Fruit fly (Drosophila melanogaster) Kc167 (cell line): Measurements from ENCODE around the gene Rubicon.

Experiments used
- Myc ChIP-seq: fragments of >200 bp; optimal IDR thresholded peaks from 2 replicates; lab custom pipeline; 2017; ENCODE audit warnings: missing external identifiers
- Sin3A ChIP-seq: fragments of >200 bp; optimal IDR thresholded peaks from 2 replicates; lab custom pipeline; 2018; ENCODE audit warnings: missing external identifiers
- h ChIP-seq: fragments of >200 bp; optimal IDR thresholded peaks from 3 replicates; lab custom pipeline; 2018; ENCODE audit warnings: missing external identifiers
- insv ChIP-seq: fragments of >200 bp; optimal IDR thresholded peaks from 3 replicates; lab custom pipeline; 2018; ENCODE audit warnings: missing external identifiers
- psq ChIP-seq: fragments of >200 bp; optimal IDR thresholded peaks from 2 replicates; lab custom pipeline; 2017; ENCODE audit warnings: missing external identifiers
- ttk ChIP-seq: sonication (Bioruptor generic); optimal IDR thresholded peaks from 2 replicates; lab custom pipeline; 2017; ENCODE audit warnings: missing external identifiers

- no peak for TF ChIP-seq psq
- TF ChIP-seq Myc (lab: Kevin White, UChicago) = no peak
- TF ChIP-seq h = no peak
- no peak for TF ChIP-seq Sin3A
- TF ChIP-seq insv = no peak
- TF ChIP-seq ttk (lab: Kevin White, UChicago) = no peak
Measured at dm6 chrX:8696106-8696595, 19.3 kb downstream of the Rubicon start.
